Worm (Caenorhabditis elegans): Measurements from ENCODE around the gene rps-11.

The rps-11 gene

DNA sequence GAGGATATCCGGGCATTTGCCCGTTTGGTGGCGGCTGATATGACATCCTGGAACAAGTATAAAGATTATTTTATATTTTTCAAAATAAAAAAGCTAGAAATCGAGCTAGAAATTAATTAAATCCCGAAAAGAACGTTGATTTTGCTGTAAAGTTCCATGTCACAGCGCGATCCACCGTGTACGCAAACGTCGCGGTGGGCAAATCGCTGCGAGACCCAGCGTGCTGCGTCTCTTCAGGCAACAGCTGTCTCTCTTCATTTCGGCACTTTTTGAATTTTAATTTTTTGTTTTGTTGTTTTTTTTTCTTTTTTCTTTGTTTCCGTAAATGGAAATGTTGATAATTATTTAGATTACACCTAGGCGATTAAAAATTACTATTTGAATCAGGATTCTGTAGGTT, 36.3 kb upstream of the rps-11 start, which contains the start of gene sec-24.1 (continued):
- peak; percentile 69 for TF ChIP-seq nhr-6 (tag; optimal IDR thresholded peaks at IDR 0.05)
- TF ChIP-seq unc-62 (GFP tag; optimal IDR thresholded peaks at IDR 0.05), result peak; percentile 39
- TF ChIP-seq F13H6.1 (tag; optimal IDR thresholded peaks at IDR 0.05), result peak; percentile 89
- peak; percentile 57 to 68 for TF ChIP-seq mdl-1 (tag; optimal IDR thresholded peaks at IDR 0.05)
- TF ChIP-seq lsy-2 (tag; optimal IDR thresholded peaks at IDR 0.05), result peak; percentile 99 to 100
- no peak for TF ChIP-seq alr-1 (tag; optimal IDR thresholded peaks at IDR 0.05)
- peak; percentile 96 for TF ChIP-seq unc-55 (GFP tag; optimal IDR thresholded peaks at IDR 0.05)
- TF ChIP-seq ceh-82 (tag; optimal IDR thresholded peaks at IDR 0.05), result peak; percentile 68

DNA sequence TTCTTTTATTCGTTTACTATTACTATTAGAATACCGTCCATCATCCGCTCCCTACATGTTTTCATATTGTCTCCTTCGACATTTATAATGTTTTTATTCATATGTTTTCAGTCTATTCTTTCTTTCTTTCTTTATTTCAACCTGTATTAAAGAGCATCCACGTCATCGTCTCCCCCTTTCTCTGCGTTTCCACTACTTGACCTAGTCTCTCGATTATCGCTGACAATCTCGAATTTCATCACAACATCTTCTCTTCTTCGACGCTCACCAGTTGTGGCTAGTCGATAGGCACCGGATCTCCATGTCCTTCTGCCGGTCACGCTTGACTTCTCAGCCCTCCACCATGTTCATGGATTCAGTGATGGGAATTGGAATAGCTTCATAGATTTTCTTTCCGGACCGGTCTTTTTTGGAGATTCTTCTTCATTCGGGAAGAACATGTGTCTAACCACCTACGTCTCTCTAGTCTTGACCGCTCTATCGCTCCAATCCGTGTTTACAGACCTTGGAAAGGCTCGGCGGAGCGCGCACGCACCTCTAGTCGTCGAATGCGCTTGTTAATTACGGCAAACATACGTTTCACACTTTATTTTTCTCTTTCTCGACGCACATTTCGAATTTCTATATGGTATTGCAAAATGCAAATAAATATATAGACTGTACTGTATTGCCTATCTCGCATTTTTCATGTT, 34.0 kb upstream of the rps-11 start:
- TF ChIP-seq lin-11 (tag; optimal IDR thresholded peaks at IDR 0.05) (no peak), unc-39 (tag; optimal IDR thresholded peaks at IDR 0.05) (no peak), blmp-1 (tag; optimal IDR thresholded peaks at IDR 0.05; ENCODE audit: insufficient read depth) (no peak), ztf-4 (tag; optimal IDR thresholded peaks at IDR 0.05) (no peak), ztf-11 (tag; optimal IDR thresholded peaks at IDR 0.05) (no peak), elt-3 (tag; optimal IDR thresholded peaks at IDR 0.05) (no peak), crh-2 (tag; optimal IDR thresholded peaks at IDR 0.05) (no peak), lin-13 (GFP tag; optimal IDR thresholded peaks at IDR 0.05) (no peak), elt-1 (tag; optimal IDR thresholded peaks at IDR 0.05) (no peak), unc-55 (GFP tag; optimal IDR thresholded peaks at IDR 0.05) (no peak), zag-1 (tag; optimal IDR thresholded peaks at IDR 0.05) (no peak), ceh-16 (tag; optimal IDR thresholded peaks at IDR 0.05) (no peak), mdl-1 (tag; optimal IDR thresholded peaks at IDR 0.05) (no peak)

DNA sequence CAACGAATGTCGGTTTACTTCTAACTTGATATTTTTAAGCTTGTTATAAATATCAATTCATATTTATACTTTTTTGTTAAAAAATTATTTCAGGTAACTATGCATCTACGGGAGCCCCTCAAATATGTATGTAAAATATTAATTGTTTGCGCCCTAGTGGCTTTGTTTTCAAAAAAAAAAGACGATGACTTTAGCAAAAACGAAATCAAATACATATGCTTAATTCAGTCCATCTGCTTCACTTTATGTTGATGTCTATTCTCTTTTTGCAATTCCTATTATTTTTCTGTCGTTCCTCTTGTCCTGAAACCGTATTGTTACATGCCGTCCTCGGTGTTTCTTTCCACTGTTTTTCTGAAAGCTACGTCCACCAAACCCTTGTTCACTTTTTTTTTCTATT, 32.6 kb upstream of the rps-11 start:
- TF ChIP-seq sma-3 (GFP tag; optimal IDR thresholded peaks at IDR 0.05) (no peak), F13H6.1 (tag; optimal IDR thresholded peaks at IDR 0.05) (no peak), nhr-23 (tag; optimal IDR thresholded peaks at IDR 0.05) (no peak), elt-3 (tag; optimal IDR thresholded peaks at IDR 0.05) (no peak)

DNA sequence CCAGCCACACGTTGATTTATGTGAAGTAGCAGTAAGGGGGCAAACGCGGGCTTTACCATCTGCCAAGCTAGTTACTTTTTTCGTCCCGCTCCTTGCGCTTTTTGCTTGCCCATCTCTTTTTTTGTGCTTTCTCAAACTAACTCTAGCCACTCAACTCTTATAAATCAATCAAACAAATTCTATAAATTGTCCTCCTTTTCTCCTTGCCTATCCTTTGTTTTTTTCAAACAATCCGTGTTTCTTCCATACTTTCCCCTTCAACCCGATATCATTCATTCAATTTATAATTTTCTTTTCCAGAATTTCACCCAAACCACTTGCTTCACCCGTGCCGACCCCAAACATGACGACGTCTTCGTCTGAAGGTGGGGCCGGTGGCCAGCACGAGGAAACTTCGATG, 32.2 kb upstream of the rps-11 start, which contains the start of gene srgp-1:
TSS of gene srgp-1 (plus strand) at position 301 of the 400 bp plus-strand sequence.
- TF ChIP-seq lsy-2 (tag; optimal IDR thresholded peaks at IDR 0.05), result no peak
- TF ChIP-seq ceh-82 (tag; optimal IDR thresholded peaks at IDR 0.05), result no peak
- TF ChIP-seq egl-27 (tag; optimal IDR thresholded peaks at IDR 0.05), result no peak
- TF ChIP-seq snpc-4 (tag; optimal IDR thresholded peaks at IDR 0.05), result no peak
- TF ChIP-seq lin-11 (tag; optimal IDR thresholded peaks at IDR 0.05), result no peak
- no peak for TF ChIP-seq ztf-1 (GFP tag; conservative IDR thresholded peaks at IDR 0.05)
- TF ChIP-seq nhr-25 (tag; optimal IDR thresholded peaks at IDR 0.05), result no peak
- TF ChIP-seq nhr-21 (tag; optimal IDR thresholded peaks at IDR 0.05), result no peak
- no peak for TF ChIP-seq nhr-6 (tag; optimal IDR thresholded peaks at IDR 0.05)
- no peak for TF ChIP-seq F13H6.1 (tag; optimal IDR thresholded peaks at IDR 0.05)
- TF ChIP-seq alr-1 (tag; optimal IDR thresholded peaks at IDR 0.05), result no peak
- no peak for TF ChIP-seq C34F6.9 (tag; optimal IDR thresholded peaks at IDR 0.05)
- no peak for TF ChIP-seq fos-1 (tag; optimal IDR thresholded peaks at IDR 0.05)
- no peak for TF ChIP-seq mdl-1 (tag; optimal IDR thresholded peaks at IDR 0.05)
- no peak for TF ChIP-seq sem-4 (tag; optimal IDR thresholded peaks at IDR 0.05)
- TF ChIP-seq lin-39 (tag; optimal IDR thresholded peaks at IDR 0.05), result no peak
- TF ChIP-seq unc-55 (GFP tag; optimal IDR thresholded peaks at IDR 0.05), result no peak

DNA sequence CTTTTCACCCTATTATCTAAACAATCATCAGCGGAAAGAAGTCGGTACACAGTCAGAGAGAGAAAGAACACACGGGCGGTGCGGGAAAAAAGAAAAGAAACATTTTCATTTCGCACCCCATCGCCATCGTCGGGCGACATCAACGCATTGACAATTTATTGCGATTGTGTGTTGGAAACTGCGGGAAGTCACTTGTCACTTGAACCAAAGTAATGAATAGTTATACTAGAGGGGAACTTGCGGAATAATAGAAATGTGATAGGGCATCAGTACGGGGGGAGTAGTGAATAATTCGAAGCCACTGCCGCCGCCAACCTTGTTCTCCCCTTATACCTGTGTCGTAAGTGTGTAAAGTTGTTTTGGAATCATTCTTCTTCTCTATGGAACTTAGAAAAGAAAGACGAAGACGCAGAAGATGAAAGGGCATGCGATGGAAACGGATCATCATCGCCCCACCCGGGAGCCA, 31.0 kb upstream of the rps-11 start:
- TF ChIP-seq nhr-129 (tag; optimal IDR thresholded peaks at IDR 0.05) (peak; percentile 63), F13H6.1 (tag; optimal IDR thresholded peaks at IDR 0.05) (peak; percentile 12), sma-9 (GFP tag; optimal IDR thresholded peaks at IDR 0.05) (no peak), sma-9 (tag; optimal IDR thresholded peaks at IDR 0.05) (no peak), fos-1 (tag; optimal IDR thresholded peaks at IDR 0.05) (peak; percentile 47), nhr-237 (tag; optimal IDR thresholded peaks at IDR 0.05) (no peak), sem-4 (tag; optimal IDR thresholded peaks at IDR 0.05) (peak; percentile 10), sma-3 (GFP tag; optimal IDR thresholded peaks at IDR 0.05) (peak; percentile 27), zag-1 (tag; optimal IDR thresholded peaks at IDR 0.05) (no peak), unc-39 (tag; optimal IDR thresholded peaks at IDR 0.05) (no peak), alr-1 (tag; optimal IDR thresholded peaks at IDR 0.05) (no peak), nhr-25 (tag; optimal IDR thresholded peaks at IDR 0.05) (peak; percentile 45), lin-13 (GFP tag; optimal IDR thresholded peaks at IDR 0.05) (no peak), unc-62 (GFP tag; optimal IDR thresholded peaks at IDR 0.05) (no peak), lin-11 (tag; optimal IDR thresholded peaks at IDR 0.05) (no peak), lsy-2 (tag; optimal IDR thresholded peaks at IDR 0.05) (no peak), Y55F3AM.14 (GFP tag; optimal IDR thresholded peaks at IDR 0.05) (peak; percentile 24), ceh-16 (tag; optimal IDR thresholded peaks at IDR 0.05) (peak; percentile 29)
